Fruit fly (Drosophila melanogaster) whole organism, embryonic: Measurements from ENCODE around the gene DZIP1.

Source experiments
- Aef1 ChIP-seq: fragments of 200-800 bp; sonication (Bioruptor generic); IDR thresholded peaks from 3 replicates; pipeline ENCODE4 v1.3.6; 2022; ENCODE audit warnings: missing biosample characterization, missing genetic modification characterization
- Blimp-1 ChIP-seq: fragments of 200-800 bp; sonication (Bioruptor generic); optimal IDR thresholded peaks from 3 replicates; lab custom pipeline; 2018; ENCODE audit warnings: missing biosample characterization, missing genetic modification characterization, mild to moderate bottlenecking, moderate library complexity, missing genetic modification reagents
- C15 ChIP-seq: fragments of 200-800 bp; sonication (Bioruptor generic); IDR thresholded peaks from 3 replicates; pipeline ENCODE4 v1.3.6; 2022; ENCODE audit warnings: missing biosample characterization, missing genetic modification characterization
- CG10267 ChIP-seq: fragments of 200-800 bp; sonication (Bioruptor generic); optimal IDR thresholded peaks from 2 replicates; lab custom pipeline; 2018; ENCODE audit warnings: missing biosample characterization, mild to moderate bottlenecking, missing genetic modification characterization, moderate library complexity
- CG10366 ChIP-seq: fragments of 200-800 bp; sonication (Bioruptor generic); IDR thresholded peaks from 2 replicates; pipeline ENCODE4 v1.3.6; 2022; ENCODE audit warnings: missing biosample characterization, missing genetic modification characterization
- CG10462 ChIP-seq: fragments of 200-800 bp; sonication (Bioruptor generic); optimal IDR thresholded peaks from 2 replicates; lab custom pipeline; 2016; ENCODE audit warnings: missing biosample characterization, missing genetic modification characterization
- CG11247 ChIP-seq: fragments of 200-800 bp; sonication (Bioruptor generic); IDR thresholded peaks from 2 replicates; pipeline ENCODE4 v1.3.6; 2022; ENCODE audit warnings: missing biosample characterization, missing genetic modification characterization
- CG11456 ChIP-seq: fragments of 200-800 bp; sonication (Bioruptor generic); IDR thresholded peaks from 3 replicates; pipeline ENCODE4 v1.3.6; 2022; ENCODE audit warnings: missing biosample characterization, missing genetic modification characterization
- CG12104 ChIP-seq: fragments of 200-800 bp; sonication (Bioruptor generic); optimal IDR thresholded peaks from 3 replicates; lab custom pipeline; 2016; ENCODE audit warnings: missing biosample characterization, missing genetic modification characterization
- CG1233 ChIP-seq: fragments of 200-800 bp; sonication (Bioruptor generic); optimal IDR thresholded peaks from 4 replicates; lab custom pipeline; 2018; ENCODE audit warnings: missing biosample characterization, mild to moderate bottlenecking, missing genetic modification characterization
- CG12942 ChIP-seq: fragments of 200-800 bp; sonication (Bioruptor generic); optimal IDR thresholded peaks from 3 replicates; lab custom pipeline; 2016; ENCODE audit warnings: missing biosample characterization, missing genetic modification characterization
- CG13296 ChIP-seq: fragments of 200-800 bp; sonication (Bioruptor generic); optimal IDR thresholded peaks from 3 replicates; lab custom pipeline; 2018; ENCODE audit warnings: missing biosample characterization, mild to moderate bottlenecking, missing genetic modification characterization
- CG14441 ChIP-seq: fragments of 200-800 bp; sonication (Bioruptor generic); IDR thresholded peaks from 2 replicates; pipeline ENCODE4 v1.3.6; 2022; ENCODE audit warnings: missing biosample characterization, missing genetic modification characterization
- CG15479 ChIP-seq: fragments of 200-800 bp; sonication (Bioruptor generic); optimal IDR thresholded peaks from 3 replicates; lab custom pipeline; 2019; ENCODE audit warnings: missing biosample characterization, mild to moderate bottlenecking, missing genetic modification characterization, moderate library complexity
- CG17359 ChIP-seq: fragments of 200-800 bp; sonication (Bioruptor generic); optimal IDR thresholded peaks from 3 replicates; lab custom pipeline; 2018; ENCODE audit warnings: missing biosample characterization, mild to moderate bottlenecking, missing genetic modification characterization, moderate library complexity
- CG18599 ChIP-seq: fragments of 200-800 bp; sonication (Bioruptor generic); optimal IDR thresholded peaks from 3 replicates; lab custom pipeline; 2017; ENCODE audit warnings: missing biosample characterization, missing genetic modification characterization, mild to moderate bottlenecking, moderate library complexity, missing genetic modification reagents
- CG3163 ChIP-seq: fragments of 200-800 bp; sonication (Bioruptor generic); optimal IDR thresholded peaks from 3 replicates; lab custom pipeline; 2016; ENCODE audit warnings: missing biosample characterization, missing genetic modification characterization
- CG4707 ChIP-seq: fragments of 200-800 bp; sonication (Bioruptor generic); optimal IDR thresholded peaks from 2 replicates; lab custom pipeline; 2018; ENCODE audit warnings: missing biosample characterization, mild to moderate bottlenecking, missing genetic modification characterization, moderate library complexity
- CG4854 ChIP-seq: fragments of 200-800 bp; sonication (Bioruptor generic); optimal IDR thresholded peaks from 2 replicates; lab custom pipeline; 2016; ENCODE audit warnings: missing biosample characterization, missing genetic modification characterization, inconsistent platforms
- CG6175 ChIP-seq: fragments of 200-800 bp; sonication (Bioruptor generic); IDR thresholded peaks from 3 replicates; pipeline ENCODE4 v1.3.6; 2022; ENCODE audit warnings: missing biosample characterization, missing genetic modification characterization
- CG9437 ChIP-seq: fragments of 200-800 bp; sonication (Bioruptor generic); optimal IDR thresholded peaks from 2 replicates; lab custom pipeline; 2018; ENCODE audit warnings: missing biosample characterization, mild to moderate bottlenecking, missing genetic modification characterization
- Dbx ChIP-seq: fragments of 200-800 bp; sonication (Bioruptor generic); IDR thresholded peaks from 3 replicates; pipeline ENCODE4 v1.3.6; 2022; ENCODE audit warnings: missing biosample characterization, missing genetic modification characterization
- E2f2 ChIP-seq: fragments of 200-800 bp; sonication (Bioruptor generic); IDR thresholded peaks from 2 replicates; pipeline ENCODE4 v1.3.6; 2022; ENCODE audit warnings: missing biosample characterization, missing genetic modification characterization
- Elba2 ChIP-seq: fragments of 200-800 bp; sonication (Bioruptor generic); optimal IDR thresholded peaks from 3 replicates; lab custom pipeline; 2016; ENCODE audit warnings: missing biosample characterization, missing genetic modification characterization
- Ets65A ChIP-seq: fragments of 200-800 bp; sonication (Bioruptor generic); peaks from one replicate; lab custom pipeline; 2016; ENCODE audit warnings: missing biosample characterization, missing genetic modification characterization
- HLH4C ChIP-seq: fragments of 200-800 bp; sonication (Bioruptor generic); IDR thresholded peaks from 3 replicates; pipeline ENCODE4 v1.3.6; 2022; ENCODE audit warnings: missing biosample characterization, missing genetic modification characterization; ENCODE audit not compliant: partially characterized antibody
- Hey ChIP-seq: fragments of 200-800 bp; sonication (Bioruptor generic); optimal IDR thresholded peaks from 3 replicates; lab custom pipeline; 2018; ENCODE audit warnings: missing biosample characterization, mild to moderate bottlenecking, missing genetic modification characterization
- Hr78 ChIP-seq, 2 experiments: fragments of 200-800 bp in 1 of 2; fragments of >200 bp in 1 of 2; sonication (Bioruptor generic) in 1 of 2; optimal IDR thresholded peaks; 2 replicates each; lab custom pipeline; 2017 to 2019; ENCODE audit warnings: missing biosample characterization in 2 of 2, missing genetic modification characterization in 2 of 2, mild to moderate bottlenecking in 1 of 2, moderate library complexity in 1 of 2
- Meics ChIP-seq: fragments of 200-800 bp; sonication (Bioruptor generic); optimal IDR thresholded peaks from 2 replicates; lab custom pipeline; 2017; ENCODE audit warnings: missing biosample characterization, mild to moderate bottlenecking, missing genetic modification characterization
- Neu2 ChIP-seq: fragments of 200-800 bp; sonication (Bioruptor generic); optimal IDR thresholded peaks from 3 replicates; lab custom pipeline; 2016; ENCODE audit warnings: missing biosample characterization, missing genetic modification characterization, borderline replicate concordance
- Pdp1 ChIP-seq, 2 experiments: fragments of 200-800 bp; sonication (Bioruptor generic); optimal IDR thresholded peaks; 3 replicates each; lab custom pipeline; 2016; ENCODE audit warnings: missing biosample characterization in 2 of 2, missing genetic modification characterization in 2 of 2, mild to moderate bottlenecking in 1 of 2, moderate library complexity in 1 of 2
- Rfx ChIP-seq: fragments of 200-800 bp; sonication (Bioruptor generic); IDR thresholded peaks from 2 replicates; pipeline ENCODE4 v1.3.6; 2022; ENCODE audit warnings: missing biosample characterization, missing genetic modification characterization
- Sox102F ChIP-seq: fragments of 200-800 bp; sonication (Bioruptor generic); optimal IDR thresholded peaks from 2 replicates; lab custom pipeline; 2018; ENCODE audit warnings: missing biosample characterization, mild to moderate bottlenecking, missing genetic modification characterization, moderate library complexity
- Taf1 ChIP-seq: fragments of 200-800 bp; sonication (Bioruptor generic); IDR thresholded peaks from 2 replicates; pipeline ENCODE4 v1.3.6; 2022; ENCODE audit warnings: missing biosample characterization, missing genetic modification characterization
- Trl ChIP-seq, 3 experiments: fragments of >200 bp in 2 of 3; fragments of 200-800 bp in 1 of 3; sonication (Bioruptor generic) in 1 of 3; optimal IDR thresholded peaks; 2 replicates in 1 of 3; 3 replicates in 2 of 3; lab custom pipeline; 2016 to 2017; ENCODE audit warnings: missing biosample characterization in 1 of 3, missing genetic modification characterization in 1 of 3
- Xrp1 ChIP-seq: fragments of 200-800 bp; sonication (Bioruptor generic); IDR thresholded peaks from 2 replicates; pipeline ENCODE4 v1.3.6; 2022; ENCODE audit warnings: missing biosample characterization, missing genetic modification characterization
- abd-A ChIP-seq: fragments of 200-800 bp; sonication (Bioruptor generic); optimal IDR thresholded peaks from 3 replicates; lab custom pipeline; 2019; ENCODE audit warnings: missing biosample characterization, mild to moderate bottlenecking, missing genetic modification characterization, moderate library complexity
- ara ChIP-seq: fragments of 200-800 bp; sonication (Bioruptor generic); IDR thresholded peaks from 2 replicates; pipeline ENCODE4 v1.3.6; 2022; ENCODE audit warnings: missing biosample characterization, missing genetic modification characterization
- az2 ChIP-seq: fragments of 200-800 bp; sonication (Bioruptor generic); optimal IDR thresholded peaks from 3 replicates; lab custom pipeline; 2016; ENCODE audit warnings: missing biosample characterization, missing genetic modification characterization
- bowl ChIP-seq: fragments of 200-800 bp; sonication (Bioruptor generic); IDR thresholded peaks from 2 replicates; pipeline ENCODE4 v1.3.6; 2022; ENCODE audit warnings: missing biosample characterization, missing genetic modification characterization
- caup ChIP-seq: fragments of 200-800 bp; sonication (Bioruptor generic); optimal IDR thresholded peaks from 3 replicates; lab custom pipeline; 2017; ENCODE audit warnings: missing biosample characterization, mild to moderate bottlenecking, missing genetic modification characterization, moderate library complexity; ENCODE audit not compliant: severe bottlenecking
- chinmo ChIP-seq: fragments of 200-800 bp; sonication (Bioruptor generic); IDR thresholded peaks from 4 replicates; pipeline ENCODE4 v1.3.6; 2022; ENCODE audit warnings: missing biosample characterization, missing genetic modification characterization; ENCODE audit not compliant: partially characterized antibody
- fru ChIP-seq: fragments of >200 bp; optimal IDR thresholded peaks from 2 replicates; lab custom pipeline; 2017
- grau ChIP-seq: fragments of 200-800 bp; optimal IDR thresholded peaks from 3 replicates; lab custom pipeline; 2019; ENCODE audit warnings: missing biosample characterization, mild to moderate bottlenecking, missing genetic modification characterization, moderate library complexity
- hkb ChIP-seq, 2 experiments: fragments of 200-800 bp in 1 of 2; fragments of >200 bp in 1 of 2; sonication (Bioruptor generic) in 1 of 2; IDR thresholded peaks in 1 of 2; optimal IDR thresholded peaks in 1 of 2; 2 replicates each; pipeline versions ENCODE4 v1.3.6 to Lab custom; 2017 to 2022; ENCODE audit warnings: missing biosample characterization in 1 of 2, missing genetic modification characterization in 1 of 2
- lab ChIP-seq: fragments of 200-800 bp; sonication (Bioruptor generic); optimal IDR thresholded peaks from 3 replicates; lab custom pipeline; 2017; ENCODE audit warnings: missing biosample characterization, missing genetic modification characterization, mild to moderate bottlenecking, moderate library complexity, missing genetic modification reagents
- onecut ChIP-seq: fragments of 200-800 bp; sonication (Bioruptor generic); IDR thresholded peaks from 2 replicates; pipeline ENCODE4 v1.3.6; 2022; ENCODE audit warnings: missing biosample characterization, missing genetic modification characterization
- tgo ChIP-seq: fragments of 200-800 bp; sonication (Bioruptor generic); IDR thresholded peaks from 3 replicates; pipeline ENCODE4 v1.3.6; 2022; ENCODE audit warnings: missing biosample characterization, missing genetic modification characterization
- trh ChIP-seq: fragments of 200-800 bp; sonication (Bioruptor generic); optimal IDR thresholded peaks from 2 replicates; lab custom pipeline; 2016; ENCODE audit warnings: missing biosample characterization, missing genetic modification characterization

DZIP1 gene

dm6 chr3R:24525983-24526661, 11.0 kb downstream of the DZIP1 start (continued):
- TF ChIP-seq CG1233 (GFP tag; lab: Kevin White, UChicago): no peak
- TF ChIP-seq Aef1: 0 out of 3 replicates have a peak, but pooled peaks have one; percentile 22
- TF ChIP-seq CG15479 (GFP tag; lab: Kevin White, UChicago): no peak
- no peak for TF ChIP-seq onecut (GFP tag; lab: Robert Waterston, UW)
- TF ChIP-seq Taf1 (GFP tag; lab: Robert Waterston, UW): no peak
- TF ChIP-seq fru (lab: Kevin White, UChicago): no peak
- TF ChIP-seq hkb (optimal IDR thresholded peaks at IDR 0.05; lab: Kevin White, UChicago): no peak
- peak; percentile 54; the same call in 1 of the 2 replicates for TF ChIP-seq hkb (GFP tag; IDR thresholded peaks at IDR 0.05; lab: Robert Waterston, UW)
- TF ChIP-seq Dbx (GFP tag; lab: Robert Waterston, UW): no peak
- peak; percentile 90; the same call in 3 of the 4 replicates for TF ChIP-seq chinmo (GFP tag; lab: Robert Waterston, UW)
- TF ChIP-seq CG12104 (GFP tag; lab: Kevin White, UChicago): no peak
- TF ChIP-seq CG10366 (GFP tag; lab: Robert Waterston, UW): peak; percentile 42
- peak; percentile 17 for TF ChIP-seq CG17359
- TF ChIP-seq trh (GFP tag; lab: Kevin White, UChicago): no peak
- no peak for TF ChIP-seq CG9437 (GFP tag; lab: Kevin White, UChicago)
- TF ChIP-seq az2 (GFP tag; lab: Kevin White, UChicago): no peak
- no peak for TF ChIP-seq Sox102F (GFP tag; lab: Kevin White, UChicago)
- TF ChIP-seq CG4854 (GFP tag; lab: Kevin White, UChicago): no peak
- no peak for TF ChIP-seq lab (GFP tag; lab: Kevin White, UChicago)
- TF ChIP-seq Xrp1 (GFP tag; lab: Robert Waterston, UW): peak; percentile 12; the same call in 1 of the 2 replicates
- TF ChIP-seq caup (GFP tag; lab: Kevin White, UChicago): no peak
- peak in 1 of 2 experiments; percentile 21 for TF ChIP-seq Pdp1 (GFP tag; optimal IDR thresholded peaks at IDR 0.05; lab: Kevin White, UChicago)
- TF ChIP-seq abd-A (tag; lab: Kevin White, UChicago): no peak
- TF ChIP-seq C15: no peak
- TF ChIP-seq CG14441 (GFP tag; lab: Robert Waterston, UW): peak; percentile 65
- TF ChIP-seq grau (tag; lab: Kevin White, UChicago): no peak
- TF ChIP-seq Hr78 (GFP tag; optimal IDR thresholded peaks at IDR 0.05; lab: Kevin White, UChicago): no peak
- TF ChIP-seq CG3163 (GFP tag; lab: Kevin White, UChicago): no peak
- no peak for TF ChIP-seq Trl (optimal IDR thresholded peaks at IDR 0.05; lab: Kevin White, UChicago)
- TF ChIP-seq Trl (GFP tag; optimal IDR thresholded peaks at IDR 0.05; lab: Kevin White, UChicago): no peak
- TF ChIP-seq tgo (GFP tag; lab: Robert Waterston, UW): peak; percentile 47; the same call in 2 of the 3 replicates
- no peak for TF ChIP-seq Elba2
- TF ChIP-seq Rfx (GFP tag; lab: Robert Waterston, UW): peak; percentile 53
- TF ChIP-seq Blimp-1: no peak
- TF ChIP-seq CG10462 (GFP tag; lab: Kevin White, UChicago): no peak
- TF ChIP-seq HLH4C (GFP tag; lab: Robert Waterston, UW): no peak
- TF ChIP-seq CG12942 (GFP tag; lab: Kevin White, UChicago): no peak
- no peak for TF ChIP-seq CG10267
- TF ChIP-seq CG11247 (GFP tag; lab: Robert Waterston, UW): 0 out of 2 replicates have a peak, but pooled peaks have one; percentile 41
- TF ChIP-seq E2f2 (GFP tag; lab: Robert Waterston, UW): no peak
- TF ChIP-seq bowl (GFP tag; lab: Robert Waterston, UW): no peak
- TF ChIP-seq Neu2 (GFP tag; lab: Kevin White, UChicago): no peak
- no peak for TF ChIP-seq Ets65A
- TF ChIP-seq ara (GFP tag; lab: Robert Waterston, UW): no peak
- no peak for TF ChIP-seq CG4707 (GFP tag; lab: Kevin White, UChicago)
- TF ChIP-seq Hey (tag; lab: Kevin White, UChicago): no peak
- TF ChIP-seq CG18599: no peak
- no peak for TF ChIP-seq CG13296 (GFP tag; lab: Kevin White, UChicago)
- 0 out of 3 replicates have a peak, but pooled peaks have one; percentile 21 for TF ChIP-seq CG11456
- TF ChIP-seq Meics (GFP tag; lab: Kevin White, UChicago): no peak
- no peak for TF ChIP-seq CG6175
